Fruit fly (Drosophila melanogaster) whole organism, embryonic: ENCODE data around the gene jet.

Source experiments
- CG15696 ChIP-seq: fragments of 200-800 bp; sonication (Bioruptor generic); optimal IDR thresholded peaks from 2 replicates; lab custom pipeline; 2019; ENCODE audit warnings: missing biosample characterization, mild to moderate bottlenecking, missing genetic modification characterization, moderate library complexity
- CG30020 ChIP-seq: fragments of 200-800 bp; optimal IDR thresholded peaks from 2 replicates; lab custom pipeline; 2019; ENCODE audit warnings: missing biosample characterization, mild to moderate bottlenecking, missing genetic modification characterization, moderate library complexity
- CG34376 ChIP-seq: fragments of 200-800 bp; sonication (Bioruptor generic); optimal IDR thresholded peaks from 2 replicates; lab custom pipeline; 2018; ENCODE audit warnings: missing biosample characterization, mild to moderate bottlenecking, missing genetic modification characterization
- luna ChIP-seq: fragments of 200-800 bp; sonication (Bioruptor generic); optimal IDR thresholded peaks from 2 replicates; lab custom pipeline; 2016; ENCODE audit warnings: missing biosample characterization, missing genetic modification characterization

- TF ChIP-seq CG34376 (GFP tag; lab: Kevin White, UChicago) (no peak), luna (GFP tag; lab: Kevin White, UChicago) (no peak), CG15696 (tag; lab: Kevin White, UChicago) (no peak), CG30020 (no peak)
Observed at dm6 chr2L:4937060-4937459, 12.5 kb downstream of the jet start, which contains the start of gene Sgs1.
